Fruit fly (Drosophila melanogaster) ovary, adult (tissue): Measurements from ENCODE around the gene CG32295.

Source experiments
- CG17801 ChIP-seq: fragments of 200-800 bp; optimal IDR thresholded peaks from 2 replicates; lab custom pipeline; 2019; ENCODE audit warnings: missing biosample characterization, mild to moderate bottlenecking, missing genetic modification characterization, moderate library complexity; ENCODE audit not compliant: partially characterized antibody

Gene CG32295

dm6 chr3L:2526873-2527272 lies at the start of gene CG32295:
CG32295 (minus strand) TSS chr3L:2526973.
- TF ChIP-seq CG17801 (GFP tag; lab: Kevin White, UChicago) = no peak

dm6 chr3L:2575240-2575639 lies 48.5 kb upstream of the CG32295 start:
- TF ChIP-seq CG17801 (GFP tag; lab: Kevin White, UChicago) = no peak

- no peak for TF ChIP-seq CG17801 (GFP tag; lab: Kevin White, UChicago)
Measured at dm6 chr3L:2574716-2575115, 47.9 kb upstream of the CG32295 start.

dm6 chr3L:2572907-2573591 lies 46.3 kb upstream of the CG32295 start:
- no peak for TF ChIP-seq CG17801 (GFP tag; lab: Kevin White, UChicago)

dm6 chr3L:2571975-2572374 lies 45.2 kb upstream of the CG32295 start:
- TF ChIP-seq CG17801 (GFP tag; lab: Kevin White, UChicago) = no peak

- TF ChIP-seq CG17801 (GFP tag; lab: Kevin White, UChicago) = peak; percentile 86
Measured at dm6 chr3L:2570269-2570723, 43.5 kb upstream of the CG32295 start.

- no peak for TF ChIP-seq CG17801 (GFP tag; lab: Kevin White, UChicago)
Measured at dm6 chr3L:2568274-2568673, 41.5 kb upstream of the CG32295 start.

- no peak for TF ChIP-seq CG17801 (GFP tag; lab: Kevin White, UChicago)
Measured at dm6 chr3L:2567050-2567609, 40.4 kb upstream of the CG32295 start.

- TF ChIP-seq CG17801 (GFP tag; lab: Kevin White, UChicago) = no peak
Measured at dm6 chr3L:2566029-2566428, 39.3 kb upstream of the CG32295 start.

- TF ChIP-seq CG17801 (GFP tag; lab: Kevin White, UChicago) = no peak
Measured at dm6 chr3L:2555670-2556069, 28.9 kb upstream of the CG32295 start.

dm6 chr3L:2554118-2554814 lies 27.5 kb upstream of the CG32295 start, which contains the start of gene Spn:
Spn (minus strand) TSS chr3L:2554292.
- peak; percentile 86 for TF ChIP-seq CG17801 (GFP tag; lab: Kevin White, UChicago)

dm6 chr3L:2552844-2553839 lies 26.4 kb upstream of the CG32295 start:
- TF ChIP-seq CG17801 (GFP tag; lab: Kevin White, UChicago) = peak; percentile 95

dm6 chr3L:2552116-2552843 lies 25.5 kb upstream of the CG32295 start:
- no peak for TF ChIP-seq CG17801 (GFP tag; lab: Kevin White, UChicago)
